Worm (Caenorhabditis elegans) whole organism, L1 larva: ENCODE measurements around the gene cul-2.
A peak's percentile ranks its signal among the peaks of the same experiment; 100 is the strongest.

ENCODE experiments used
- C04F5.9 ChIP-seq: sonication (generic microtip); optimal IDR thresholded peaks from 2 replicates; lab custom pipeline; 2016; ENCODE audit warnings: missing genetic modification characterization, missing compliant biosample characterization
- C16A3.4 ChIP-seq: fragments of 150-350 bp; optimal IDR thresholded peaks from 2 replicates; lab custom pipeline; 2014; ENCODE audit warnings: missing biosample characterization, missing genetic modification characterization
- C34B4.2 ChIP-seq: sonication (generic microtip); optimal IDR thresholded peaks from 2 replicates; lab custom pipeline; 2017; ENCODE audit warnings: mild to moderate bottlenecking, missing genetic modification characterization, missing compliant biosample characterization
- Y116A8C.19 ChIP-seq: sonication (generic microtip); optimal IDR thresholded peaks from 2 replicates; lab custom pipeline; 2016; ENCODE audit warnings: missing compliant biosample characterization, missing genetic modification characterization, borderline replicate concordance
- aha-1 ChIP-seq: fragments of 150-350 bp; optimal IDR thresholded peaks from 2 replicates; lab custom pipeline; 2014; ENCODE audit warnings: missing biosample characterization, missing genetic modification characterization
- alr-1 ChIP-seq: fragments of 200-800 bp; sonication (Bioruptor generic); optimal IDR thresholded peaks from 2 replicates; lab custom pipeline; 2018; ENCODE audit warnings: borderline replicate concordance, mild to moderate bottlenecking, missing genetic modification characterization, missing compliant biosample characterization
- ama-1 ChIP-seq: fragments of 150-350 bp; optimal IDR thresholded peaks from 2 replicates; lab custom pipeline; 2014
- ceh-8 ChIP-seq: fragments of 200-800 bp; sonication (Bioruptor generic); optimal IDR thresholded peaks from 2 replicates; lab custom pipeline; 2018; ENCODE audit warnings: mild to moderate bottlenecking, missing genetic modification characterization, moderate library complexity, missing compliant biosample characterization
- ceh-82 ChIP-seq, 3 experiments: fragments of 150-350 bp in 1 of 3; sonication (generic microtip) in 2 of 3; optimal IDR thresholded peaks; 2 replicates each; lab custom pipeline; 2014 to 2017; ENCODE audit warnings: missing biosample characterization in 3 of 3, missing genetic modification characterization in 3 of 3
- ceh-88 ChIP-seq: fragments of 200-800 bp; sonication (Bioruptor generic); IDR thresholded peaks from 2 replicates; pipeline ENCODE4 v1.3.6; 2022; ENCODE audit warnings: missing genetic modification characterization, missing compliant biosample characterization
- ceh-90 ChIP-seq: sonication (generic microtip); optimal IDR thresholded peaks from 2 replicates; lab custom pipeline; 2016; ENCODE audit warnings: missing genetic modification characterization, missing compliant biosample characterization
- ces-1 ChIP-seq: fragments of 150-350 bp; optimal IDR thresholded peaks from 2 replicates; lab custom pipeline; 2014; ENCODE audit warnings: missing biosample characterization, missing genetic modification reagents, missing genetic modification characterization
- dpl-1 ChIP-seq, 3 experiments: fragments of 150-350 bp in 2 of 3; sonication (generic microtip) in 1 of 3; optimal IDR thresholded peaks; 2 replicates each; lab custom pipeline; 2014 to 2017; ENCODE audit warnings: missing biosample characterization in 3 of 3, missing genetic modification characterization in 3 of 3, missing genetic modification reagents in 3 of 3
- dsc-1 ChIP-seq: sonication (generic microtip); optimal IDR thresholded peaks from 2 replicates; lab custom pipeline; 2016; ENCODE audit warnings: mild to moderate bottlenecking, missing genetic modification characterization, missing compliant biosample characterization
- egl-27 ChIP-seq, 2 experiments: fragments of 150-350 bp in 1 of 2; sonication (generic microtip); optimal IDR thresholded peaks; 3 replicates each; lab custom pipeline; 2017 to 2018; ENCODE audit warnings: missing biosample characterization in 2 of 2, missing genetic modification characterization in 2 of 2, missing genetic modification reagents in 2 of 2
- ets-5 ChIP-seq: fragments of 200-800 bp; sonication (Bioruptor generic); IDR thresholded peaks from 2 replicates; pipeline ENCODE4 v1.3.6; 2022; ENCODE audit warnings: missing genetic modification characterization, missing compliant biosample characterization
- grh-1 ChIP-seq: fragments of 200-800 bp; sonication (Bioruptor generic); IDR thresholded peaks from 2 replicates; pipeline ENCODE4 v1.3.6; 2022; ENCODE audit warnings: missing genetic modification reagents, missing genetic modification characterization, missing compliant biosample characterization
- hlh-17 ChIP-seq: fragments of 200-800 bp; sonication (Bioruptor generic); optimal IDR thresholded peaks from 2 replicates; lab custom pipeline; 2018; ENCODE audit warnings: missing genetic modification characterization, mild to moderate bottlenecking, missing compliant biosample characterization, moderate library complexity, borderline replicate concordance
- hlh-4 ChIP-seq: sonication (generic microtip); optimal IDR thresholded peaks from 2 replicates; lab custom pipeline; 2016; ENCODE audit warnings: mild to moderate bottlenecking, missing genetic modification characterization, missing compliant biosample characterization
- hpl-2 ChIP-seq: fragments of 150-350 bp; optimal IDR thresholded peaks from 2 replicates; lab custom pipeline; 2014; ENCODE audit warnings: missing biosample characterization, missing genetic modification reagents, missing genetic modification characterization
- irx-1 ChIP-seq: sonication (generic microtip); optimal IDR thresholded peaks from 2 replicates; lab custom pipeline; 2016; ENCODE audit warnings: missing genetic modification characterization, missing compliant biosample characterization
- jun-1 ChIP-seq: fragments of 150-350 bp; optimal IDR thresholded peaks from 2 replicates; lab custom pipeline; 2014; ENCODE audit warnings: missing biosample characterization, missing genetic modification reagents, missing genetic modification characterization
- lin-13 ChIP-seq: fragments of 150-350 bp; optimal IDR thresholded peaks from 2 replicates; lab custom pipeline; 2014; ENCODE audit warnings: missing biosample characterization, missing genetic modification reagents, missing genetic modification characterization
- lin-14 ChIP-seq: fragments of 200-800 bp; sonication (Bioruptor generic); optimal IDR thresholded peaks from 2 replicates; lab custom pipeline; 2018; ENCODE audit warnings: mild to moderate bottlenecking, missing genetic modification characterization, moderate library complexity, missing compliant biosample characterization
- lin-15B ChIP-seq: fragments of 150-350 bp; sonication (generic microtip); optimal IDR thresholded peaks from 3 replicates; lab custom pipeline; 2014; ENCODE audit warnings: missing biosample characterization, missing genetic modification characterization
- lin-35 ChIP-seq, 2 experiments: fragments of 150-350 bp; optimal IDR thresholded peaks; 2 replicates each; lab custom pipeline; 2014; ENCODE audit warnings: missing biosample characterization in 2 of 2, missing genetic modification characterization in 2 of 2, missing genetic modification reagents in 2 of 2
- lin-39 ChIP-seq: fragments of 150-350 bp; optimal IDR thresholded peaks from 2 replicates; lab custom pipeline; 2014; ENCODE audit warnings: missing biosample characterization, missing genetic modification reagents, missing genetic modification characterization
- lir-3 ChIP-seq: sonication (generic microtip); optimal IDR thresholded peaks from 2 replicates; lab custom pipeline; 2016; ENCODE audit warnings: mild to moderate bottlenecking, missing genetic modification characterization, moderate library complexity, missing compliant biosample characterization; ENCODE audit not compliant: poor library complexity
- lsy-2 ChIP-seq, 2 experiments: fragments of 150-350 bp; optimal IDR thresholded peaks; 2 replicates each; lab custom pipeline; 2014; ENCODE audit warnings: missing biosample characterization in 2 of 2, missing genetic modification characterization in 2 of 2
- mdl-1 ChIP-seq, 2 experiments: fragments of 150-350 bp; optimal IDR thresholded peaks; 2 replicates each; lab custom pipeline; 2014 to 2017; ENCODE audit warnings: missing biosample characterization in 2 of 2, missing genetic modification characterization in 2 of 2, inconsistent platforms in 1 of 2
- nhr-12 ChIP-seq: sonication (generic microtip); optimal IDR thresholded peaks from 2 replicates; lab custom pipeline; 2017; ENCODE audit warnings: missing biosample characterization, missing genetic modification characterization
- nhr-28 ChIP-seq: fragments of 150-350 bp; optimal IDR thresholded peaks from 2 replicates; lab custom pipeline; 2014; ENCODE audit warnings: missing biosample characterization, missing genetic modification characterization
- nhr-71 ChIP-seq: sonication (generic microtip); optimal IDR thresholded peaks from 2 replicates; lab custom pipeline; 2016; ENCODE audit warnings: mild to moderate bottlenecking, missing genetic modification characterization, moderate library complexity, missing compliant biosample characterization
- nhr-76 ChIP-seq: sonication (generic microtip); optimal IDR thresholded peaks from 2 replicates; lab custom pipeline; 2017; ENCODE audit warnings: missing biosample characterization, missing genetic modification characterization
- nhr-77 ChIP-seq: fragments of 150-350 bp; optimal IDR thresholded peaks from 2 replicates; lab custom pipeline; 2014; ENCODE audit warnings: missing biosample characterization, missing genetic modification characterization
- nhr-85 ChIP-seq: sonication (generic microtip); peaks from one replicate; lab custom pipeline; 2016; ENCODE audit warnings: missing genetic modification characterization, inconsistent platforms, missing compliant biosample characterization
- nhr-90 ChIP-seq: sonication (generic microtip); optimal IDR thresholded peaks from 2 replicates; lab custom pipeline; 2016; ENCODE audit warnings: mild to moderate bottlenecking, missing genetic modification characterization, missing compliant biosample characterization; ENCODE audit not compliant: poor library complexity
- pag-3 ChIP-seq: sonication (generic microtip); optimal IDR thresholded peaks from 2 replicates; lab custom pipeline; 2017; ENCODE audit warnings: missing genetic modification characterization, mild to moderate bottlenecking, missing compliant biosample characterization, antibody characterized with exemption, borderline replicate concordance; ENCODE audit not compliant: insufficient read depth
- pax-3 ChIP-seq: fragments of 200-800 bp; sonication (Bioruptor generic); optimal IDR thresholded peaks from 2 replicates; lab custom pipeline; 2018; ENCODE audit warnings: mild to moderate bottlenecking, missing genetic modification characterization, moderate library complexity, missing compliant biosample characterization
- pqm-1 ChIP-seq: sonication (generic microtip); optimal IDR thresholded peaks from 3 replicates; lab custom pipeline; 2017; ENCODE audit warnings: missing biosample characterization, missing genetic modification characterization
- rnt-1 ChIP-seq: sonication (generic microtip); optimal IDR thresholded peaks from 2 replicates; lab custom pipeline; 2016; ENCODE audit warnings: mild to moderate bottlenecking, missing genetic modification characterization, moderate library complexity, missing compliant biosample characterization
- snpc-4 ChIP-seq: fragments of 150-350 bp; optimal IDR thresholded peaks from 2 replicates; lab custom pipeline; 2014; ENCODE audit warnings: missing biosample characterization, missing genetic modification characterization
- sptf-1 ChIP-seq: fragments of 150-350 bp; optimal IDR thresholded peaks from 2 replicates; lab custom pipeline; 2014; ENCODE audit warnings: missing biosample characterization, missing genetic modification characterization
- tbx-2 ChIP-seq: sonication (generic microtip); optimal IDR thresholded peaks from 2 replicates; lab custom pipeline; 2016; ENCODE audit warnings: missing genetic modification characterization, missing compliant biosample characterization
- tlp-1 ChIP-seq: fragments of 150-350 bp; optimal IDR thresholded peaks from 2 replicates; lab custom pipeline; 2014; ENCODE audit warnings: missing biosample characterization, missing genetic modification characterization
- unc-130 ChIP-seq: fragments of 150-350 bp; optimal IDR thresholded peaks from 2 replicates; lab custom pipeline; 2017; ENCODE audit warnings: missing biosample characterization, missing genetic modification characterization, inconsistent platforms
- unc-30 ChIP-seq: sonication (generic microtip); optimal IDR thresholded peaks from 2 replicates; lab custom pipeline; 2017; ENCODE audit warnings: missing biosample characterization, missing genetic modification characterization
- unc-62 ChIP-seq: fragments of 150-350 bp; optimal IDR thresholded peaks from 2 replicates; lab custom pipeline; 2014; ENCODE audit warnings: missing biosample characterization, missing genetic modification reagents, missing genetic modification characterization
- unc-86 ChIP-seq: sonication (generic microtip); optimal IDR thresholded peaks from 2 replicates; lab custom pipeline; 2016; ENCODE audit warnings: missing genetic modification characterization, missing compliant biosample characterization
- xbp-1 ChIP-seq: sonication (generic microtip); optimal IDR thresholded peaks from 2 replicates; lab custom pipeline; 2016; ENCODE audit warnings: missing genetic modification characterization, missing compliant biosample characterization
- zag-1 ChIP-seq: fragments of 150-350 bp; optimal IDR thresholded peaks from 2 replicates; lab custom pipeline; 2014; ENCODE audit warnings: missing biosample characterization, missing genetic modification characterization
- ztf-11 ChIP-seq, 2 experiments: sonication (generic microtip); optimal IDR thresholded peaks; 2 replicates each; lab custom pipeline; 2016 to 2017; ENCODE audit warnings: missing genetic modification characterization in 2 of 2, missing biosample characterization in 1 of 2, missing compliant biosample characterization in 1 of 2

cul-2 gene

ce11 chrIII:13643534-13643933, 43.5 kb upstream of the cul-2 start, which contains the start of the genes drr-2 and set-16 (continued):
- TF ChIP-seq ceh-8 (GFP tag; lab: Kevin White, UChicago) (peak; percentile 96), rnt-1 (tag; lab: Kevin White, UChicago) (peak; percentile 98), hlh-4 (tag; lab: Kevin White, UChicago) (peak; percentile 53), sptf-1 (tag; lab: Kevin White, UChicago) (no peak), ces-1 (GFP tag; lab: Kevin White, UChicago) (peak; percentile 75), alr-1 (tag; lab: Kevin White, UChicago) (no peak), hpl-2 (GFP tag; lab: Kevin White, UChicago) (peak; percentile 95), nhr-28 (tag; lab: Kevin White, UChicago) (peak; percentile 81), jun-1 (peak; percentile 98), dsc-1 (tag; lab: Kevin White, UChicago) (peak; percentile 99), ceh-82 (tag; optimal IDR thresholded peaks at IDR 0.05; lab: Kevin White, UChicago) (peak; percentile 98 to 99 (median 99)), unc-30 (tag; lab: Kevin White, UChicago) (peak; percentile 55), xbp-1 (tag; lab: Kevin White, UChicago) (peak; percentile 98), Y116A8C.19 (peak; percentile 51), pax-3 (tag; lab: Kevin White, UChicago) (peak; percentile 98), hlh-17 (GFP tag; lab: Kevin White, UChicago) (no peak), ceh-88 (peak; percentile 95), lin-15B (tag; lab: Kevin White, UChicago) (peak; percentile 97), lin-13 (GFP tag; lab: Kevin White, UChicago) (peak; percentile 99), grh-1 (GFP tag; lab: Robert Waterston, UW) (peak; percentile 98), tbx-2 (peak; percentile 99), dpl-1 (GFP tag; optimal IDR thresholded peaks at IDR 0.05; lab: Kevin White, UChicago) (peak; percentile 91 to 92 (median 91)), aha-1 (tag; lab: Kevin White, UChicago) (peak; percentile 96), lin-14 (GFP tag; lab: Kevin White, UChicago) (peak; percentile 99), ceh-90 (tag; lab: Kevin White, UChicago) (peak; percentile 45), lin-35 (GFP tag; optimal IDR thresholded peaks at IDR 0.05; lab: Kevin White, UChicago) (peak; percentile 94 to 97), lsy-2 (tag; optimal IDR thresholded peaks at IDR 0.05; lab: Kevin White, UChicago) (peak; percentile 97), snpc-4 (tag; lab: Kevin White, UChicago) (peak; percentile 91), lin-39 (tag; lab: Kevin White, UChicago) (peak; percentile 92), pag-3 (tag; lab: Kevin White, UChicago) (peak; percentile 38), unc-62 (no peak), nhr-71 (peak; percentile 100), mdl-1 (tag; optimal IDR thresholded peaks at IDR 0.05; lab: Kevin White, UChicago) (peak in 1 of 2 experiments; percentile 90), nhr-90 (tag; lab: Kevin White, UChicago) (peak; percentile 99), irx-1 (tag; lab: Kevin White, UChicago) (peak; percentile 98), unc-130 (tag; lab: Kevin White, UChicago) (peak; percentile 98), nhr-85 (tag; lab: Kevin White, UChicago) (peak; percentile 100), ztf-11 (tag; optimal IDR thresholded peaks at IDR 0.05; lab: Kevin White, UChicago) (peak in 1 of 2 experiments; percentile 94), C34B4.2 (peak; percentile 90), pqm-1 (tag; lab: Kevin White, UChicago) (peak; percentile 27), nhr-12 (tag; lab: Kevin White, UChicago) (peak; percentile 60), nhr-76 (peak; percentile 76), nhr-77 (tag; lab: Kevin White, UChicago) (peak; percentile 98), unc-86 (tag; lab: Kevin White, UChicago) (peak; percentile 99), zag-1 (tag; lab: Kevin White, UChicago) (peak; percentile 85), tlp-1 (no peak), lir-3 (tag; lab: Kevin White, UChicago) (peak; percentile 92), egl-27 (tag; optimal IDR thresholded peaks at IDR 0.05; lab: Kevin White, UChicago) (peak in 1 of 2 experiments; percentile 80), C04F5.9 (tag; lab: Kevin White, UChicago) (peak; percentile 95), C16A3.4 (tag; lab: Kevin White, UChicago) (peak; percentile 98), ets-5 (GFP tag; lab: Robert Waterston, UW) (no peak), ama-1 (lab: Kevin White, UChicago) (peak; percentile 48)
